Fruit fly (Drosophila melanogaster) whole organism, embryonic: ENCODE data around the gene p23.

Experiments
- Ada2b ChIP-seq: fragments of 200-800 bp; sonication (Bioruptor generic); IDR thresholded peaks from 2 replicates; pipeline ENCODE4 v1.3.6; 2022; ENCODE audit warnings: missing biosample characterization, missing genetic modification characterization
- Adf1 ChIP-seq: fragments of 200-800 bp; sonication (Bioruptor generic); IDR thresholded peaks from 2 replicates; pipeline ENCODE4 v1.3.6; 2022; ENCODE audit warnings: missing biosample characterization, missing genetic modification characterization
- B-H2 ChIP-seq: fragments of 200-800 bp; sonication (Bioruptor generic); optimal IDR thresholded peaks from 2 replicates; lab custom pipeline; 2018; ENCODE audit warnings: missing biosample characterization, mild to moderate bottlenecking, missing genetic modification characterization
- CG10462 ChIP-seq: fragments of 200-800 bp; sonication (Bioruptor generic); optimal IDR thresholded peaks from 2 replicates; lab custom pipeline; 2016; ENCODE audit warnings: missing biosample characterization, missing genetic modification characterization
- CG10543 ChIP-seq: fragments of 200-800 bp; sonication (Bioruptor generic); optimal IDR thresholded peaks from 3 replicates; lab custom pipeline; 2017; ENCODE audit warnings: missing biosample characterization, mild to moderate bottlenecking, missing genetic modification characterization, moderate library complexity
- CG11085 ChIP-seq: fragments of 200-800 bp; sonication (Bioruptor generic); IDR thresholded peaks from 2 replicates; pipeline ENCODE4 v1.3.6; 2022; ENCODE audit warnings: missing biosample characterization, missing genetic modification characterization
- CG11723 ChIP-seq: fragments of 200-800 bp; sonication (Bioruptor generic); optimal IDR thresholded peaks from 2 replicates; lab custom pipeline; 2017; ENCODE audit warnings: missing biosample characterization, mild to moderate bottlenecking, missing genetic modification characterization
- CG12942 ChIP-seq: fragments of 200-800 bp; sonication (Bioruptor generic); optimal IDR thresholded peaks from 3 replicates; lab custom pipeline; 2016; ENCODE audit warnings: missing biosample characterization, missing genetic modification characterization
- CG13624 ChIP-seq: fragments of 200-800 bp; sonication (Bioruptor generic); optimal IDR thresholded peaks from 2 replicates; lab custom pipeline; 2016; ENCODE audit warnings: missing biosample characterization, missing genetic modification characterization
- CG15696 ChIP-seq: fragments of 200-800 bp; sonication (Bioruptor generic); optimal IDR thresholded peaks from 2 replicates; lab custom pipeline; 2019; ENCODE audit warnings: missing biosample characterization, mild to moderate bottlenecking, missing genetic modification characterization, moderate library complexity
- CG17359 ChIP-seq: fragments of 200-800 bp; sonication (Bioruptor generic); optimal IDR thresholded peaks from 3 replicates; lab custom pipeline; 2018; ENCODE audit warnings: missing biosample characterization, mild to moderate bottlenecking, missing genetic modification characterization, moderate library complexity
- CG18011 ChIP-seq: fragments of 200-800 bp; sonication (Bioruptor generic); optimal IDR thresholded peaks from 2 replicates; lab custom pipeline; 2017; ENCODE audit warnings: missing biosample characterization, missing genetic modification characterization, mild to moderate bottlenecking, moderate library complexity, missing genotype
- CG2678 ChIP-seq: fragments of 200-800 bp; sonication (Bioruptor generic); optimal IDR thresholded peaks from 3 replicates; lab custom pipeline; 2019; ENCODE audit warnings: missing biosample characterization, mild to moderate bottlenecking, missing genetic modification characterization, moderate library complexity
- CG2712 ChIP-seq: fragments of 200-800 bp; optimal IDR thresholded peaks from 3 replicates; lab custom pipeline; 2019; ENCODE audit warnings: missing biosample characterization, mild to moderate bottlenecking, missing genetic modification characterization, moderate library complexity
- CG31365 ChIP-seq: fragments of 200-800 bp; sonication (Bioruptor generic); optimal IDR thresholded peaks from 2 replicates; lab custom pipeline; 2018; ENCODE audit warnings: missing biosample characterization, mild to moderate bottlenecking, missing genetic modification characterization
- CG34376 ChIP-seq: fragments of 200-800 bp; sonication (Bioruptor generic); optimal IDR thresholded peaks from 2 replicates; lab custom pipeline; 2018; ENCODE audit warnings: missing biosample characterization, mild to moderate bottlenecking, missing genetic modification characterization
- CG3726 ChIP-seq: fragments of 200-800 bp; sonication (Bioruptor generic); IDR thresholded peaks from 3 replicates; pipeline ENCODE4, ENCODE4 v1.3.6; 2022; ENCODE audit warnings: missing biosample characterization, missing genetic modification characterization
- CG4730 ChIP-seq: fragments of 200-800 bp; sonication (Bioruptor generic); IDR thresholded peaks from 2 replicates; pipeline ENCODE4 v1.3.6; 2022; ENCODE audit warnings: missing biosample characterization, missing genetic modification characterization
- CG6689 ChIP-seq: fragments of 200-800 bp; sonication (Bioruptor generic); IDR thresholded peaks from 2 replicates; pipeline ENCODE4 v1.3.6; 2022; ENCODE audit warnings: missing biosample characterization, missing genetic modification characterization
- CG6765 ChIP-seq: fragments of 200-800 bp; sonication (Bioruptor generic); optimal IDR thresholded peaks from 3 replicates; lab custom pipeline; 2017; ENCODE audit warnings: missing biosample characterization, mild to moderate bottlenecking, missing genetic modification characterization
- Drgx ChIP-seq: fragments of 200-800 bp; sonication (Bioruptor generic); IDR thresholded peaks from 2 replicates; pipeline ENCODE4 v1.3.6; 2022; ENCODE audit warnings: missing biosample characterization, missing genetic modification characterization
- E2f1 ChIP-seq: fragments of 200-800 bp; sonication (Bioruptor generic); IDR thresholded peaks from 2 replicates; pipeline ENCODE4 v1.3.6; 2022; ENCODE audit warnings: missing biosample characterization, missing genetic modification characterization
- Ets65A ChIP-seq: fragments of 200-800 bp; sonication (Bioruptor generic); peaks from one replicate; lab custom pipeline; 2016; ENCODE audit warnings: missing biosample characterization, missing genetic modification characterization
- Hand ChIP-seq: fragments of 200-800 bp; sonication (Bioruptor generic); optimal IDR thresholded peaks from 2 replicates; lab custom pipeline; 2017; ENCODE audit warnings: mild to moderate bottlenecking, missing biosample characterization, missing genetic modification reagents, missing genetic modification characterization
- Hey ChIP-seq: fragments of 200-800 bp; sonication (Bioruptor generic); optimal IDR thresholded peaks from 3 replicates; lab custom pipeline; 2018; ENCODE audit warnings: missing biosample characterization, mild to moderate bottlenecking, missing genetic modification characterization
- Hmr ChIP-seq: fragments of 200-800 bp; sonication (Bioruptor generic); optimal IDR thresholded peaks from 3 replicates; lab custom pipeline; 2017; ENCODE audit warnings: mild to moderate bottlenecking, missing biosample characterization, missing genetic modification reagents, missing genetic modification characterization
- Max ChIP-seq: fragments of 200-800 bp; sonication (Bioruptor generic); optimal IDR thresholded peaks from 2 replicates; lab custom pipeline; 2016; ENCODE audit warnings: missing biosample characterization, mild to moderate bottlenecking, missing genetic modification characterization
- Med ChIP-seq: fragments of 200-800 bp; sonication (Bioruptor generic); peaks from one replicate; lab custom pipeline; 2016; ENCODE audit warnings: missing biosample characterization, missing genetic modification characterization, mild to moderate bottlenecking, inconsistent platforms, moderate library complexity
- NC2β ChIP-seq: fragments of 200-800 bp; sonication (Bioruptor generic); optimal IDR thresholded peaks from 2 replicates; lab custom pipeline; 2016; ENCODE audit warnings: missing biosample characterization, missing genetic modification characterization
- Nf-YB ChIP-seq: fragments of 200-800 bp; sonication (Bioruptor generic); optimal IDR thresholded peaks from 3 replicates; lab custom pipeline; 2019; ENCODE audit warnings: missing biosample characterization, mild to moderate bottlenecking, missing genetic modification characterization, moderate library complexity
- Nf-YC ChIP-seq: fragments of 200-800 bp; optimal IDR thresholded peaks from 3 replicates; lab custom pipeline; 2019; ENCODE audit warnings: missing biosample characterization, mild to moderate bottlenecking, missing genetic modification characterization, moderate library complexity
- Oaz ChIP-seq: fragments of 200-800 bp; sonication (Bioruptor generic); IDR thresholded peaks from 2 replicates; pipeline ENCODE4 v1.3.6; 2022; ENCODE audit warnings: missing biosample characterization, missing genetic modification characterization
- Sin3A ChIP-seq: fragments of >200 bp; optimal IDR thresholded peaks from 2 replicates; lab custom pipeline; 2018
- Vsx1 ChIP-seq: fragments of 200-800 bp; sonication (Bioruptor generic); optimal IDR thresholded peaks from 2 replicates; lab custom pipeline; 2017; ENCODE audit warnings: missing biosample characterization, mild to moderate bottlenecking, missing genetic modification characterization, missing genetic modification reagents
- YL-1 ChIP-seq: fragments of 200-800 bp; sonication (Bioruptor generic); optimal IDR thresholded peaks from 3 replicates; lab custom pipeline; 2017; ENCODE audit warnings: missing biosample characterization, mild to moderate bottlenecking, missing genetic modification characterization
- caup ChIP-seq: fragments of 200-800 bp; sonication (Bioruptor generic); optimal IDR thresholded peaks from 3 replicates; lab custom pipeline; 2017; ENCODE audit warnings: missing biosample characterization, mild to moderate bottlenecking, missing genetic modification characterization, moderate library complexity; ENCODE audit not compliant: severe bottlenecking
- crol ChIP-seq: fragments of 200-800 bp; sonication (Bioruptor generic); IDR thresholded peaks from 2 replicates; pipeline ENCODE4 v1.3.6; 2022; ENCODE audit warnings: missing biosample characterization, missing genetic modification characterization
- cwo ChIP-seq: fragments of 200-800 bp; sonication (Bioruptor generic); optimal IDR thresholded peaks from 3 replicates; lab custom pipeline; 2017; ENCODE audit warnings: missing biosample characterization, missing genetic modification characterization, mild to moderate bottlenecking, moderate library complexity, missing genetic modification reagents
- dmrt11E ChIP-seq: fragments of 200-800 bp; sonication (Bioruptor generic); optimal IDR thresholded peaks from 3 replicates; lab custom pipeline; 2018; ENCODE audit warnings: missing biosample characterization, mild to moderate bottlenecking, missing genetic modification characterization, moderate library complexity
- exex ChIP-seq: fragments of 200-800 bp; sonication (Bioruptor generic); optimal IDR thresholded peaks from 4 replicates; lab custom pipeline; 2018; ENCODE audit warnings: missing biosample characterization, mild to moderate bottlenecking, missing genetic modification characterization, moderate library complexity
- gt ChIP-seq: fragments of 200-800 bp; sonication (Bioruptor generic); IDR thresholded peaks from 2 replicates; pipeline ENCODE4 v1.3.6; 2022; ENCODE audit warnings: missing biosample characterization, missing genetic modification characterization
- ind ChIP-seq: fragments of 200-800 bp; sonication (Bioruptor generic); optimal IDR thresholded peaks from 3 replicates; lab custom pipeline; 2016; ENCODE audit warnings: missing biosample characterization, missing genetic modification characterization
- ken ChIP-seq: fragments of 200-800 bp; sonication (Bioruptor generic); IDR thresholded peaks from 3 replicates; pipeline ENCODE4 v1.3.6; 2022; ENCODE audit warnings: missing biosample characterization, missing genetic modification characterization
- lbe ChIP-seq: fragments of 200-800 bp; sonication (Bioruptor generic); optimal IDR thresholded peaks from 2 replicates; lab custom pipeline; 2016; ENCODE audit warnings: missing biosample characterization, mild to moderate bottlenecking, missing genetic modification characterization
- mirr ChIP-seq: fragments of 200-800 bp; sonication (Bioruptor generic); optimal IDR thresholded peaks from 3 replicates; lab custom pipeline; 2018; ENCODE audit warnings: missing biosample characterization, mild to moderate bottlenecking, missing genetic modification characterization
- nmo ChIP-seq: fragments of 200-800 bp; sonication (Bioruptor generic); optimal IDR thresholded peaks from 2 replicates; lab custom pipeline; 2018; ENCODE audit warnings: missing biosample characterization, mild to moderate bottlenecking, missing genetic modification characterization, moderate library complexity
- nom ChIP-seq: fragments of 200-800 bp; sonication (Bioruptor generic); optimal IDR thresholded peaks from 2 replicates; lab custom pipeline; 2017; ENCODE audit warnings: missing biosample characterization, missing genetic modification characterization, mild to moderate bottlenecking, moderate library complexity, missing genetic modification reagents
- odd ChIP-seq: fragments of 200-800 bp; sonication (Bioruptor generic); optimal IDR thresholded peaks from 2 replicates; lab custom pipeline; 2017; ENCODE audit warnings: missing biosample characterization, mild to moderate bottlenecking, missing genetic modification characterization
- sd ChIP-seq: fragments of 200-800 bp; sonication (Bioruptor generic); optimal IDR thresholded peaks from 3 replicates; lab custom pipeline; 2018; ENCODE audit warnings: missing biosample characterization, mild to moderate bottlenecking, missing genetic modification characterization, moderate library complexity
- sens ChIP-seq: fragments of 200-800 bp; sonication (Bioruptor generic); peaks from one replicate; lab custom pipeline; 2016; ENCODE audit warnings: missing biosample characterization, missing genetic modification characterization
- stc ChIP-seq: fragments of 200-800 bp; sonication (Bioruptor generic); IDR thresholded peaks from 2 replicates; pipeline ENCODE4 v1.3.6; 2022; ENCODE audit warnings: missing biosample characterization, missing genetic modification characterization

The p23 gene

DNA sequence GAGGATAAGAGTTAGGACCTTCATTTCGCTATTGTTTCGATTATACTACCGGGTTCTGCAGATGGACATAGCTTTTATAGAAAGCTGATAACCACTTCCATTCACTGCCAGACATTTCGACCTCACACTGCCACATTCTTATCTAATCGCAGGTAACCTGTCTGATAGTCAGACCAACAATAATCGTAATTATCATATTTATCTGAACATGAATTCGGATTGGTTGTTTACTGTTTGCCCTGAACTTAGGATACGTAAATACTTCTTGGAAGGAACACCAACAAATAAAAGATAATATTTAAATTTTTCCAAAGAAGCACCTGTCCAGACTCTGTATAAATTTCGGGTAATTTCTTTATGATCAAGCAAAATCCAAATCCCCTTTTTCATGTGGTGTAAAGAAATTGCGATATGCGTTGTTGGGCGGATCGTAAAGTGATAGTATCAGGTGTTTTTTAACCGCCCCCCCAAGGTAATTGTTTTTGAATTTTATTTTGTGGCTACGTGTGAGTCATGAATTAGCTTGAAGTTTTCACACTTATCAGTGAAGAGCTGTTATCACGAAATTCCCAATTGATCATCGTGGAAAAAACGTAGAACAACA, 31.5 kb upstream of the p23 start, which contains the start of gene Fst:
Gene Fst (minus strand): TSS at position 51 of the 604 bp plus-strand sequence.
- no peak for TF ChIP-seq Ets65A (GFP tag; lab: Kevin White, UChicago)
- TF ChIP-seq lbe: no peak
- TF ChIP-seq CG10543: peak; percentile 15
- TF ChIP-seq exex: peak; percentile 90
- no peak for TF ChIP-seq CG11085
- TF ChIP-seq NC2β (GFP tag; lab: Kevin White, UChicago): no peak
- no peak for TF ChIP-seq CG3726 (GFP tag; lab: Robert Waterston, UW)
- no peak for TF ChIP-seq CG4730
- no peak for TF ChIP-seq ken (GFP tag; lab: Robert Waterston, UW)
- no peak for TF ChIP-seq B-H2
- no peak for TF ChIP-seq Adf1 (GFP tag; lab: Robert Waterston, UW)
- no peak for TF ChIP-seq CG15696 (tag; lab: Kevin White, UChicago)
- TF ChIP-seq Drgx (GFP tag; lab: Robert Waterston, UW): no peak
- no peak for TF ChIP-seq E2f1 (GFP tag; lab: Robert Waterston, UW)
- TF ChIP-seq CG34376 (GFP tag; lab: Kevin White, UChicago): peak; percentile 88
- TF ChIP-seq Nf-YB (GFP tag; lab: Kevin White, UChicago): peak; percentile 77
- TF ChIP-seq CG12942: no peak
- no peak for TF ChIP-seq CG11723
- TF ChIP-seq CG6765 (GFP tag; lab: Kevin White, UChicago): peak; percentile 60
- TF ChIP-seq Med (GFP tag; lab: Kevin White, UChicago): peak; percentile 25
- no peak for TF ChIP-seq stc (GFP tag; lab: Robert Waterston, UW)
- peak; percentile 9 for TF ChIP-seq cwo
- TF ChIP-seq Hmr (GFP tag; lab: Kevin White, UChicago): peak; percentile 12
- TF ChIP-seq Vsx1 (GFP tag; lab: Kevin White, UChicago): peak; percentile 5
- peak; percentile 73 for TF ChIP-seq mirr (GFP tag; lab: Kevin White, UChicago)
- no peak for TF ChIP-seq odd (GFP tag; lab: Kevin White, UChicago)
- TF ChIP-seq Ada2b: no peak
- no peak for TF ChIP-seq Sin3A (lab: Kevin White, UChicago)
- TF ChIP-seq Max (GFP tag; lab: Kevin White, UChicago): no peak
- no peak for TF ChIP-seq gt (GFP tag; lab: Robert Waterston, UW)
- no peak for TF ChIP-seq nom
- no peak for TF ChIP-seq Hand
- peak; percentile 78 for TF ChIP-seq Nf-YC (tag; lab: Kevin White, UChicago)
- no peak for TF ChIP-seq CG31365 (tag; lab: Kevin White, UChicago)
- TF ChIP-seq Hey (tag; lab: Kevin White, UChicago): no peak
- TF ChIP-seq CG2678 (tag; lab: Kevin White, UChicago): peak; percentile 25
- TF ChIP-seq CG10462: no peak
- no peak for TF ChIP-seq YL-1 (GFP tag; lab: Kevin White, UChicago)
- TF ChIP-seq CG2712 (tag; lab: Kevin White, UChicago): no peak
- TF ChIP-seq CG18011: no peak
- no peak for TF ChIP-seq crol
- TF ChIP-seq Oaz (GFP tag; lab: Robert Waterston, UW): no peak
- TF ChIP-seq CG6689 (GFP tag; lab: Robert Waterston, UW): no peak
- TF ChIP-seq nmo: no peak
- TF ChIP-seq sens (GFP tag; lab: Kevin White, UChicago): peak; percentile 49
- no peak for TF ChIP-seq caup (GFP tag; lab: Kevin White, UChicago)
- no peak for TF ChIP-seq CG13624 (GFP tag; lab: Kevin White, UChicago)
- no peak for TF ChIP-seq dmrt11E (tag; lab: Kevin White, UChicago)
- no peak for TF ChIP-seq CG17359 (tag; lab: Kevin White, UChicago)
- no peak for TF ChIP-seq ind (GFP tag; lab: Kevin White, UChicago)
- TF ChIP-seq sd (tag; lab: Kevin White, UChicago): peak; percentile 91
